In the genomic region with DNA sequence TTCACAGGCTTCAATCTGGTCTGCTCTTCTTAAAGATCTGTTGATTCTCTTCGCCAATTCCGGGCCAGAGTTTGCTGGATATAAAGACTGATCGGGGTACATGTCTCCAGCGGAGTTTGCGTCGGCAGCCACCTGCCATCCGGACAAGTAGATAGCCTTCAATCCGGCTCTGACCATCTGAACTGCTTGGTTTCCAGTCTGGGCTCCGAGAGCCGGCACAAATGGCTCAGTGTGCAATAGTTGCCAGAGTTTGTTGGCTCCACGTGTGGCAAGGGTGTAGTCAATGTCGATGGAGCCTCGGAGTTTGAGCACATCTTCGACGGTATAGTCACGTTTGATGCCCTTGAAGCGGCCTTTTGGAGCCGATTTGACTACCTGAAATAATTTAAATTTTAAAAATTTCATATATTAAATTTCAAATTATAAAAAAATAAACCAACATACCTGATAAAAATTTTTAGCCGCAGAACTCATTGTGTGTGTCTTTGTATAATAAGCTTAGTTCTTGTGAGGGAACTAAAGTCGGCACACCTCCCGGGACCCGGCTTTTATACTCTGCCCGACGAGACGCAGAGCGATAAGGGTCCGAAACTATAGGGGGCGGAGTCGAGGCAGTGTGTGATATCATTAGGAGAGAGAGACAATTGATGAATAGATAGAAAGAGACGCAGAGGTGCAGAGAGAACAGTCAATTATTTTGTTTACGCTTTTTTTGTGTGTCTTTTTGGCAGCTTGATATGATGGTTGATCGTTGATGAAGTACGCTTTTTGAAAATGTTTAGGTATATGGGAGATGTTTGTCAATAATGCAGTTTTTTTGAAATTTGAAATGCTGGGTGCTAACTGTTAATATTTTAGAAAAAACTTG, we compare ENCODE assay signal across 6 worm cellular contexts.
TF ChIP-seq lines count a peak whose summit lies in the region.

TSS of gene icl-1 (minus strand) at position 521 of the 868 bp plus-strand sequence.
TSS of gene srh-2 (plus strand) at position 818 of the 868 bp plus-strand sequence.

TF ChIP-seq in whole organism, L1 larva, 84 proteins besides CTCF, POLR2A, EP300 and RAD21 (continued from another document and continues in another):
- TF ChIP-seq lsy-2 (tag; optimal IDR thresholded peaks at IDR 0.05; lab: Kevin White, UChicago) (peak; percentile 31 to 55), zip-4 (GFP tag; optimal IDR thresholded peaks at IDR 0.05; lab: Kevin White, UChicago) (peak; percentile 51), sptf-1 (tag; optimal IDR thresholded peaks at IDR 0.05; lab: Kevin White, UChicago) (no peak), mab-9 (GFP tag; IDR thresholded peaks at IDR 0.05; lab: Robert Waterston, UW) (0 out of 2 replicates have a peak, but pooled peaks have one; percentile 13), aly-2 (tag; optimal IDR thresholded peaks at IDR 0.05; lab: Kevin White, UChicago) (no peak), nhr-85 (tag; lab: Kevin White, UChicago) (peak; percentile 92), isw-1 (GFP tag; IDR thresholded peaks at IDR 0.05; lab: Robert Waterston, UW) (no peak), nhr-28 (tag; optimal IDR thresholded peaks at IDR 0.05; lab: Kevin White, UChicago) (no peak), efl-3 (GFP tag; optimal IDR thresholded peaks at IDR 0.05; lab: Kevin White, UChicago) (no peak), lin-35 (GFP tag; optimal IDR thresholded peaks at IDR 0.05; lab: Kevin White, UChicago) (peak in 1 of 2 experiments; percentile 75), lir-3 (tag; optimal IDR thresholded peaks at IDR 0.05; lab: Kevin White, UChicago; ENCODE audit: poor library complexity) (peak; percentile 69), dpl-1 (GFP tag; optimal IDR thresholded peaks at IDR 0.05; lab: Kevin White, UChicago) (peak in 2 of 3 experiments; percentile 19 to 26), C16A3.4 (tag; optimal IDR thresholded peaks at IDR 0.05; lab: Kevin White, UChicago) (peak; percentile 74), hlh-4 (tag; optimal IDR thresholded peaks at IDR 0.05; lab: Kevin White, UChicago) (no peak), Y116A8C.19 (tag; optimal IDR thresholded peaks at IDR 0.05; lab: Kevin White, UChicago; ENCODE audit: borderline replicate concordance) (no peak), xbp-1 (tag; optimal IDR thresholded peaks at IDR 0.05; lab: Kevin White, UChicago) (peak; percentile 45), lin-39 (tag; optimal IDR thresholded peaks at IDR 0.05; lab: Kevin White, UChicago) (peak; percentile 46), pqm-1 (tag; optimal IDR thresholded peaks at IDR 0.05; lab: Kevin White, UChicago) (no peak), nhr-11 (tag; optimal IDR thresholded peaks at IDR 0.05; lab: Kevin White, UChicago) (no peak)

TF ChIP-seq in whole organism, L2 larva, 48 proteins besides CTCF, POLR2A, EP300 and RAD21 (continued from another document and continues in another):
- TF ChIP-seq ceh-16 (tag; optimal IDR thresholded peaks at IDR 0.05; lab: Kevin White, UChicago): no peak
- no peak for TF ChIP-seq elt-3 (tag; optimal IDR thresholded peaks at IDR 0.05; lab: Kevin White, UChicago)
- no peak for TF ChIP-seq nhr-23 (tag; optimal IDR thresholded peaks at IDR 0.05; lab: Kevin White, UChicago)
- peak; percentile 96 for TF ChIP-seq ama-1 (optimal IDR thresholded peaks at IDR 0.05; lab: Kevin White, UChicago)
- TF ChIP-seq fos-1 (tag; optimal IDR thresholded peaks at IDR 0.05; lab: Kevin White, UChicago): peak; percentile 22
- peak; percentile 78 for TF ChIP-seq nhr-129 (tag; optimal IDR thresholded peaks at IDR 0.05; lab: Kevin White, UChicago)
- TF ChIP-seq lin-39 (tag; optimal IDR thresholded peaks at IDR 0.05; lab: Kevin White, UChicago): no peak
- TF ChIP-seq egl-27 (tag; optimal IDR thresholded peaks at IDR 0.05; lab: Kevin White, UChicago): no peak
- peak; percentile 4 to 54 for TF ChIP-seq lsy-2 (tag; optimal IDR thresholded peaks at IDR 0.05; lab: Kevin White, UChicago)
- TF ChIP-seq skn-1 (tag; optimal IDR thresholded peaks at IDR 0.05; lab: Kevin White, UChicago): no peak
- peak; percentile 21 for TF ChIP-seq gmeb-1 (tag; optimal IDR thresholded peaks at IDR 0.05; lab: Kevin White, UChicago)
- peak; percentile 83 for TF ChIP-seq F13H6.1 (tag; optimal IDR thresholded peaks at IDR 0.05; lab: Kevin White, UChicago)
- no peak for TF ChIP-seq mbf-1 (tag; optimal IDR thresholded peaks at IDR 0.05; lab: Kevin White, UChicago)
- peak; percentile 66 for TF ChIP-seq sma-3 (GFP tag; optimal IDR thresholded peaks at IDR 0.05; lab: Kevin White, UChicago)
- peak; percentile 28 for TF ChIP-seq unc-62 (GFP tag; optimal IDR thresholded peaks at IDR 0.05; lab: Kevin White, UChicago)
- TF ChIP-seq ztf-11 (tag; optimal IDR thresholded peaks at IDR 0.05; lab: Kevin White, UChicago): no peak
- TF ChIP-seq nhr-10 (tag; optimal IDR thresholded peaks at IDR 0.05; lab: Kevin White, UChicago): peak; percentile 19
- peak in 1 of 2 experiments; percentile 21 for TF ChIP-seq mdl-1 (tag; optimal IDR thresholded peaks at IDR 0.05; lab: Kevin White, UChicago)
- TF ChIP-seq nhr-11 (tag; optimal IDR thresholded peaks at IDR 0.05; lab: Kevin White, UChicago): no peak
- no peak for TF ChIP-seq elt-1 (tag; optimal IDR thresholded peaks at IDR 0.05; lab: Kevin White, UChicago)
- TF ChIP-seq ztf-1 (GFP tag; conservative IDR thresholded peaks at IDR 0.05; lab: Robert Waterston, UW): 0 out of 2 replicates have a peak, but pooled peaks have one; percentile 14

TF ChIP-seq in whole organism, L3 larva, 47 proteins besides CTCF, POLR2A, EP300 and RAD21 (continued from another document):
- TF ChIP-seq eor-1 (tag; optimal IDR thresholded peaks at IDR 0.05; lab: Kevin White, UChicago): no peak
- TF ChIP-seq nhr-43 (tag; optimal IDR thresholded peaks at IDR 0.05; lab: Kevin White, UChicago; ENCODE audit: poor library complexity, severe bottlenecking): peak; percentile 73
- TF ChIP-seq lsy-12 (tag; optimal IDR thresholded peaks at IDR 0.05; lab: Kevin White, UChicago): peak; percentile 42
- no peak for TF ChIP-seq nhr-11 (tag; optimal IDR thresholded peaks at IDR 0.05; lab: Kevin White, UChicago)
- TF ChIP-seq nhr-67 (tag; optimal IDR thresholded peaks at IDR 0.05; lab: Kevin White, UChicago): no peak
- TF ChIP-seq tbx-2 (tag; optimal IDR thresholded peaks at IDR 0.05; lab: Kevin White, UChicago): peak; percentile 8
- TF ChIP-seq nfya-1 (tag; optimal IDR thresholded peaks at IDR 0.05; lab: Kevin White, UChicago; ENCODE audit: insufficient read depth): peak; percentile 68
- no peak for TF ChIP-seq zag-1 (tag; optimal IDR thresholded peaks at IDR 0.05; lab: Kevin White, UChicago)
- no peak for TF ChIP-seq ceh-9 (tag; optimal IDR thresholded peaks at IDR 0.05; lab: Kevin White, UChicago)
- TF ChIP-seq lin-39 (tag; optimal IDR thresholded peaks at IDR 0.05; lab: Kevin White, UChicago): peak; percentile 11
- peak; percentile 65 for TF ChIP-seq pqm-1 (tag; optimal IDR thresholded peaks at IDR 0.05; lab: Kevin White, UChicago)
- peak; percentile 79 for TF ChIP-seq pha-4 (tag; optimal IDR thresholded peaks at IDR 0.05; lab: Kevin White, UChicago)
- TF ChIP-seq fkh-10 (GFP tag; optimal IDR thresholded peaks at IDR 0.05; lab: Kevin White, UChicago): no peak
- peak; percentile 43 for TF ChIP-seq jun-1 (tag; optimal IDR thresholded peaks at IDR 0.05; lab: Kevin White, UChicago)
TF ChIP-seq in whole organism, L3 larva: peak in this region for 15.

TF ChIP-seq in whole organism, L4 larva, 104 proteins besides CTCF, POLR2A, EP300 and RAD21 (continued from another document and continues in another):
- TF ChIP-seq mxl-2 (GFP tag; conservative IDR thresholded peaks at IDR 0.05; lab: Robert Waterston, UW): no peak
- TF ChIP-seq madf-9 (GFP tag; conservative IDR thresholded peaks at IDR 0.05; lab: Robert Waterston, UW): no peak
- no peak for TF ChIP-seq F10B5.3 (tag; optimal IDR thresholded peaks at IDR 0.05; lab: Kevin White, UChicago)
- TF ChIP-seq lim-7 (GFP tag; IDR thresholded peaks at IDR 0.05; lab: Robert Waterston, UW): no peak
- TF ChIP-seq pha-4 (GFP tag; IDR thresholded peaks at IDR 0.05; lab: Robert Waterston, UW): peak; percentile 43; the same call in 1 of the 2 replicates
- TF ChIP-seq pha-4 (tag; optimal IDR thresholded peaks at IDR 0.05; lab: Kevin White, UChicago): no peak
- TF ChIP-seq nhr-102 (tag; optimal IDR thresholded peaks at IDR 0.05; lab: Kevin White, UChicago): peak; percentile 52
- TF ChIP-seq daf-19 (GFP tag; conservative IDR thresholded peaks at IDR 0.05; lab: Robert Waterston, UW): peak; percentile 68; the same call in 1 of the 2 replicates
- TF ChIP-seq mdt-29 (GFP tag; IDR thresholded peaks at IDR 0.05; lab: Robert Waterston, UW): peak; percentile 48; the same call in 1 of the 2 replicates
- no peak for TF ChIP-seq ZK337.2 (GFP tag; IDR thresholded peaks at IDR 0.05; lab: Robert Waterston, UW)
- peak; percentile 76 for TF ChIP-seq set-16 (GFP tag; IDR thresholded peaks at IDR 0.05; lab: Robert Waterston, UW)
- TF ChIP-seq lsy-2 (tag; optimal IDR thresholded peaks at IDR 0.05; lab: Kevin White, UChicago): peak in 1 of 2 experiments; percentile 47
- TF ChIP-seq sdz-12 (GFP tag; optimal IDR thresholded peaks at IDR 0.05; lab: Kevin White, UChicago): peak; percentile 84
- TF ChIP-seq zag-1 (tag; optimal IDR thresholded peaks at IDR 0.05; lab: Kevin White, UChicago): no peak
- no peak for TF ChIP-seq attf-4 (tag; optimal IDR thresholded peaks at IDR 0.05; lab: Kevin White, UChicago)
- no peak for TF ChIP-seq ceh-82 (tag; optimal IDR thresholded peaks at IDR 0.05; lab: Kevin White, UChicago)
- peak; percentile 82 for TF ChIP-seq nhr-111 (GFP tag; optimal IDR thresholded peaks at IDR 0.05; lab: Kevin White, UChicago)
- TF ChIP-seq nhr-42 (GFP tag; IDR thresholded peaks at IDR 0.05; lab: Robert Waterston, UW): 0 out of 2 replicates have a peak, but pooled peaks have one; percentile 46
- peak; percentile 9; the same call in 1 of the 2 replicates for TF ChIP-seq ceh-20 (GFP tag; IDR thresholded peaks at IDR 0.05; lab: Robert Waterston, UW)
- TF ChIP-seq cey-2 (tag; optimal IDR thresholded peaks at IDR 0.05; lab: Kevin White, UChicago; ENCODE audit: borderline replicate concordance, insufficient read depth): no peak
- TF ChIP-seq ceh-32 (tag; optimal IDR thresholded peaks at IDR 0.05; lab: Kevin White, UChicago; ENCODE audit: poor library complexity): no peak
- TF ChIP-seq aha-1 (tag; lab: Kevin White, UChicago): peak; percentile 90

TF ChIP-seq in whole organism, late embryonic, 69 proteins besides CTCF, POLR2A, EP300 and RAD21 (continued from another document):
- TF ChIP-seq lin-11 (tag; optimal IDR thresholded peaks at IDR 0.05; lab: Kevin White, UChicago): no peak
- TF ChIP-seq ama-1 (optimal IDR thresholded peaks at IDR 0.05; lab: Kevin White, UChicago): no peak
- no peak for TF ChIP-seq sdc-2 (tag; optimal IDR thresholded peaks at IDR 0.05; lab: Kevin White, UChicago)
- TF ChIP-seq elt-2 (tag; optimal IDR thresholded peaks at IDR 0.05; lab: Kevin White, UChicago): peak; percentile 78
TF ChIP-seq in whole organism, late embryonic: peak in this region for 5.

TF ChIP-seq in whole organism, young adult, 124 proteins besides CTCF, POLR2A, EP300 and RAD21 (continued from another document and continues in another):
- TF ChIP-seq hmg-1.2 (GFP tag; IDR thresholded peaks at IDR 0.05; lab: Robert Waterston, UW) (peak; percentile 37; the same call in 1 of the 2 replicates), F22D6.2 (tag; optimal IDR thresholded peaks at IDR 0.05; lab: Kevin White, UChicago) (peak; percentile 28), B0019.2 (GFP tag; conservative IDR thresholded peaks at IDR 0.05; lab: Robert Waterston, UW) (0 out of 2 replicates have a peak, but pooled peaks have one; percentile 3), dox-1 (GFP tag; IDR thresholded peaks at IDR 0.05; lab: Robert Waterston, UW) (peak; percentile 64), fkh-3 (tag; optimal IDR thresholded peaks at IDR 0.05; lab: Kevin White, UChicago) (no peak), ceh-27 (GFP tag; optimal IDR thresholded peaks at IDR 0.05; lab: Kevin White, UChicago) (no peak), ztf-6 (GFP tag; IDR thresholded peaks at IDR 0.05; lab: Robert Waterston, UW) (no peak), D2030.7 (GFP tag; IDR thresholded peaks at IDR 0.05; lab: Robert Waterston, UW) (no peak), unc-130 (GFP tag; optimal IDR thresholded peaks at IDR 0.05; lab: Kevin White, UChicago) (no peak), tlf-1 (GFP tag; optimal IDR thresholded peaks at IDR 0.05; lab: Kevin White, UChicago) (peak; percentile 21), akir-1 (GFP tag; optimal IDR thresholded peaks at IDR 0.05; lab: Kevin White, UChicago) (no peak), rpc-1 (optimal IDR thresholded peaks at IDR 0.05; lab: Kevin White, UChicago) (no peak), rpc-1 (tag; optimal IDR thresholded peaks at IDR 0.05; lab: Kevin White, UChicago) (no peak), nhr-80 (tag; optimal IDR thresholded peaks at IDR 0.05; lab: Kevin White, UChicago) (peak; percentile 13), Y53F4B.3 (GFP tag; IDR thresholded peaks at IDR 0.05; lab: Robert Waterston, UW) (no peak), ekl-4 (GFP tag; IDR thresholded peaks at IDR 0.05; lab: Robert Waterston, UW) (no peak), zim-3 (tag; optimal IDR thresholded peaks at IDR 0.05; lab: Kevin White, UChicago) (peak; percentile 45), snpc-4 (GFP tag; optimal IDR thresholded peaks at IDR 0.05; lab: Kevin White, UChicago) (no peak), snpc-4 (tag; optimal IDR thresholded peaks at IDR 0.05; lab: Kevin White, UChicago) (no peak), cebp-2 (GFP tag; IDR thresholded peaks at IDR 0.05; lab: Robert Waterston, UW) (no peak), tbp1 (GFP tag; optimal IDR thresholded peaks at IDR 0.05; lab: Kevin White, UChicago) (peak; percentile 10), pha-4 (tag; optimal IDR thresholded peaks at IDR 0.05; lab: Kevin White, UChicago) (peak; percentile 60), pbrm-1 (GFP tag; IDR thresholded peaks at IDR 0.05; lab: Robert Waterston, UW) (0 out of 2 replicates have a peak, but pooled peaks have one; percentile 26), F23B12.7 (tag; optimal IDR thresholded peaks at IDR 0.05; lab: Kevin White, UChicago; ENCODE audit: insufficient read depth) (no peak), ztf-28 (GFP tag; IDR thresholded peaks at IDR 0.05; lab: Robert Waterston, UW) (0 out of 2 replicates have a peak, but pooled peaks have one; percentile 46), nhr-27 (tag; optimal IDR thresholded peaks at IDR 0.05; lab: Kevin White, UChicago) (no peak), bed-2 (GFP tag; IDR thresholded peaks at IDR 0.05; lab: Robert Waterston, UW) (no peak), attf-3 (GFP tag; conservative IDR thresholded peaks at IDR 0.05; lab: Robert Waterston, UW) (no peak), K12H6.12 (tag; optimal IDR thresholded peaks at IDR 0.05; lab: Kevin White, UChicago) (no peak), lin-26 (GFP tag; IDR thresholded peaks at IDR 0.05; lab: Robert Waterston, UW) (peak; percentile 85), lag-1 (GFP tag; IDR thresholded peaks at IDR 0.05; lab: Robert Waterston, UW) (0 out of 2 replicates have a peak, but pooled peaks have one; percentile 45), sea-2 (GFP tag; IDR thresholded peaks at IDR 0.05; lab: Robert Waterston, UW) (no peak), F57C9.4 (tag; optimal IDR thresholded peaks at IDR 0.05; lab: Kevin White, UChicago) (no peak), athp-1 (tag; optimal IDR thresholded peaks at IDR 0.05; lab: Kevin White, UChicago) (peak; percentile 61), die-1 (tag; optimal IDR thresholded peaks at IDR 0.05; lab: Kevin White, UChicago) (no peak), lsl-1 (GFP tag; optimal IDR thresholded peaks at IDR 0.05; lab: Kevin White, UChicago) (no peak), hrde-1 (tag; optimal IDR thresholded peaks at IDR 0.05; lab: Kevin White, UChicago; ENCODE audit: borderline replicate concordance) (no peak), ztf-3 (GFP tag; optimal IDR thresholded peaks at IDR 0.05; lab: Kevin White, UChicago) (peak; percentile 4), ceh-40 (GFP tag; IDR thresholded peaks at IDR 0.05; lab: Robert Waterston, UW) (no peak), madf-8 (GFP tag; conservative IDR thresholded peaks at IDR 0.05; lab: Robert Waterston, UW) (no peak), F49E8.2 (tag; optimal IDR thresholded peaks at IDR 0.05; lab: Kevin White, UChicago; ENCODE audit: insufficient read depth) (no peak), F57A8.1 (GFP tag; optimal IDR thresholded peaks at IDR 0.05; lab: Kevin White, UChicago) (no peak), cebp-1 (GFP tag; IDR thresholded peaks at IDR 0.05; lab: Robert Waterston, UW) (no peak; the same call in 1 of the 2 replicates), cebp-1 (tag; optimal IDR thresholded peaks at IDR 0.05; lab: Kevin White, UChicago) (peak; percentile 70), F39B2.1 (GFP tag; IDR thresholded peaks at IDR 0.05; lab: Robert Waterston, UW) (no peak), ztf-26 (tag; optimal IDR thresholded peaks at IDR 0.05; lab: Kevin White, UChicago) (peak; percentile 72)
